Worm (Caenorhabditis elegans) whole organism, midembryonic: ENCODE data around the gene R07H5.16.

Source experiments
- T22C8.4 ChIP-seq: fragments of 200-800 bp; sonication (Bioruptor generic); IDR thresholded peaks from 2 replicates; pipeline ENCODE4 v1.3.6; 2022; ENCODE audit warnings: missing genetic modification characterization, missing compliant biosample characterization
- flt-1 ChIP-seq: fragments of 200-800 bp; sonication (Bioruptor generic); IDR thresholded peaks from 2 replicates; pipeline ENCODE4 v1.3.6; 2022; ENCODE audit warnings: missing genetic modification characterization, missing compliant biosample characterization
- med-1 ChIP-seq: sonication (generic microtip); optimal IDR thresholded peaks from 2 replicates; lab custom pipeline; 2017; ENCODE audit warnings: missing genetic modification characterization, mild to moderate bottlenecking, missing compliant biosample characterization, antibody characterized with exemption, missing genetic modification reagents; ENCODE audit not compliant: insufficient read depth
- ref-1 ChIP-seq: fragments of 200-800 bp; sonication (Bioruptor generic); conservative IDR thresholded peaks from 2 replicates; pipeline ENCODE4 v1.3.6; 2022; ENCODE audit warnings: missing genetic modification reagents, missing genetic modification characterization, missing compliant biosample characterization
- tab-1 ChIP-seq: fragments of 200-800 bp; sonication (Bioruptor generic); IDR thresholded peaks from 2 replicates; pipeline ENCODE4 v1.3.6; 2022; ENCODE audit warnings: missing genetic modification characterization, missing compliant biosample characterization
- ztf-23 ChIP-seq: fragments of 200-800 bp; sonication (Bioruptor generic); IDR thresholded peaks from 2 replicates; pipeline ENCODE4 v1.3.6; 2022; ENCODE audit warnings: missing genetic modification reagents, missing genetic modification characterization, missing compliant biosample characterization
- ztf-29 ChIP-seq: fragments of 200-800 bp; sonication (Bioruptor generic); IDR thresholded peaks from 2 replicates; pipeline ENCODE4 v1.3.6; 2022; ENCODE audit warnings: missing genetic modification reagents, missing genetic modification characterization, missing compliant biosample characterization

DNA sequence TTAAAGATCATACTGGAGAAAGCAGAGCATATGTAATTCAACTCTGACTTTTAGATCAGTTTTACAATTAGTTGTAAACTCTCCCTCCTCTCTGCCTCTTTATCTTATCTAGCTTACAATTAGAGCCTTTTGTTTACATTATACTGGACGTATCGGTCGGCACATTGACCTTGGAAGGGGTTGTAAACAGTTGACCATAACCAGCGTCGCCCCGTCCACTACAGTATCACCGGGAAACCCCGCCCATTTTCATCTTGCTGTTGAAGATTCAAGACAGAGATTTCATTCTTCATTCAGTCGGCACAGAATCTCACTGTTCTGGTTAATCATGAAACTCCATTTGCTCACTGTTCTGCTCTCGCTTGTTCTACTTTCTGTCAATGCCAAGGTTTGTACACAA, 12.4 kb upstream of the R07H5.16 start, which contains the start of gene sdz-27:
- TF ChIP-seq flt-1 (no peak), ztf-23 (GFP tag; lab: Robert Waterston, UW) (no peak), med-1 (no peak), ztf-29 (GFP tag; lab: Robert Waterston, UW) (no peak), T22C8.4 (GFP tag; lab: Robert Waterston, UW) (no peak), tab-1 (no peak), ref-1 (GFP tag; lab: Robert Waterston, UW) (no peak)
